Fruit fly (Drosophila melanogaster) whole organism, wandering third instar larva: Measurements from ENCODE around the gene Awh.

Experiments
- Abd-B ChIP-seq: fragments of >200 bp; optimal IDR thresholded peaks from 2 replicates; lab custom pipeline; 2017; ENCODE audit warnings: missing biosample characterization, missing genetic modification characterization
- CG32264 ChIP-seq: fragments of 200-800 bp; sonication (Bioruptor generic); optimal IDR thresholded peaks from 2 replicates; lab custom pipeline; 2016; ENCODE audit warnings: missing biosample characterization, missing genetic modification characterization
- CG9705 ChIP-seq: fragments of 200-800 bp; sonication (Bioruptor generic); optimal IDR thresholded peaks from 2 replicates; lab custom pipeline; 2018; ENCODE audit warnings: missing biosample characterization, mild to moderate bottlenecking, missing genetic modification characterization
- CrebA ChIP-seq: fragments of 200-800 bp; sonication (Bioruptor generic); optimal IDR thresholded peaks from 2 replicates; lab custom pipeline; 2016; ENCODE audit warnings: missing biosample characterization, mild to moderate bottlenecking, missing genetic modification characterization, borderline replicate concordance
- Dfd ChIP-seq: fragments of >200 bp; optimal IDR thresholded peaks from 2 replicates; lab custom pipeline; 2017; ENCODE audit warnings: missing biosample characterization, missing genetic modification characterization
- Dif ChIP-seq: fragments of 200-275, 200-300 bp; sonication (Bioruptor generic); optimal IDR thresholded peaks from 2 replicates; lab custom pipeline; 2018; ENCODE audit warnings: missing biosample characterization, missing genetic modification characterization; ENCODE audit not compliant: partially characterized antibody
- Hnf4 ChIP-seq: fragments of 200-800 bp; sonication (Bioruptor generic); optimal IDR thresholded peaks from 2 replicates; lab custom pipeline; 2016; ENCODE audit warnings: missing biosample characterization, mild to moderate bottlenecking, missing genetic modification characterization
- Hr78 ChIP-seq: fragments of >200 bp; optimal IDR thresholded peaks from 2 replicates; lab custom pipeline; 2017; ENCODE audit warnings: missing biosample characterization, missing genetic modification characterization
- Hr83 ChIP-seq: fragments of 200-300 bp; sonication (Bioruptor generic); optimal IDR thresholded peaks from 2 replicates; lab custom pipeline; 2016; ENCODE audit warnings: missing biosample characterization, mild to moderate bottlenecking, missing genetic modification characterization, moderate library complexity; ENCODE audit not compliant: poor library complexity, severe bottlenecking
- Jra ChIP-seq: sonication (Bioruptor generic); optimal IDR thresholded peaks from 2 replicates; lab custom pipeline; 2016; ENCODE audit warnings: missing biosample characterization, missing genetic modification characterization
- Myc ChIP-seq: fragments of >200 bp; optimal IDR thresholded peaks from 2 replicates; lab custom pipeline; 2017
- OdsH ChIP-seq: fragments of 200-800 bp; sonication (Bioruptor generic); optimal IDR thresholded peaks from 2 replicates; lab custom pipeline; 2016; ENCODE audit warnings: missing biosample characterization, mild to moderate bottlenecking, missing genetic modification characterization
- Rel ChIP-seq, 2 experiments: fragments of 200-800 bp; sonication (Bioruptor generic) in 1 of 2; optimal IDR thresholded peaks; 2 replicates in 1 of 2; 3 replicates in 1 of 2; lab custom pipeline; 2016 to 2019; ENCODE audit warnings: mild to moderate bottlenecking in 2 of 2, missing biosample characterization in 2 of 2, missing genetic modification characterization in 2 of 2, moderate library complexity in 1 of 2
- Vsx2 ChIP-seq: fragments of 200-300, 225-300 bp; sonication (Bioruptor generic); optimal IDR thresholded peaks from 2 replicates; lab custom pipeline; 2018; ENCODE audit warnings: missing biosample characterization, missing genetic modification characterization; ENCODE audit not compliant: partially characterized antibody
- br ChIP-seq: fragments of 200-800 bp; sonication (Bioruptor generic); optimal IDR thresholded peaks from 2 replicates; lab custom pipeline; 2016; ENCODE audit warnings: missing biosample characterization, missing genetic modification characterization
- brk ChIP-seq: fragments of 200-800 bp; sonication (Bioruptor generic); optimal IDR thresholded peaks from 2 replicates; lab custom pipeline; 2016; ENCODE audit warnings: missing biosample characterization, mild to moderate bottlenecking, missing genetic modification characterization
- dl ChIP-seq, 2 experiments: fragments of 175-275, 200-275 bp in 1 of 2; fragments of 200-275 bp in 1 of 2; sonication (Bioruptor generic); optimal IDR thresholded peaks; lab custom pipeline; 2018; ENCODE audit warnings: mild to moderate bottlenecking in 2 of 2, missing biosample characterization in 2 of 2, missing genetic modification characterization in 2 of 2, moderate library complexity in 2 of 2; ENCODE audit not compliant: partially characterized antibody in 2 of 2, insufficient read depth in 1 of 2
- dmrt93B ChIP-seq: fragments of 200-800 bp; sonication (Bioruptor generic); optimal IDR thresholded peaks from 2 replicates; lab custom pipeline; 2018; ENCODE audit warnings: missing biosample characterization, mild to moderate bottlenecking, missing genetic modification characterization
- dsf ChIP-seq: sonication (Bioruptor generic); optimal IDR thresholded peaks from 2 replicates; lab custom pipeline; 2016; ENCODE audit warnings: missing biosample characterization, missing genetic modification characterization, borderline replicate concordance
- foxo ChIP-seq, 2 experiments: fragments of 200-800 bp; sonication (Bioruptor generic); optimal IDR thresholded peaks; 2 replicates in 1 of 2; 3 replicates in 1 of 2; lab custom pipeline; 2016 to 2017; ENCODE audit warnings: missing biosample characterization in 2 of 2, missing genetic modification characterization in 2 of 2
- fru ChIP-seq: fragments of 200-800 bp; sonication (Bioruptor generic); optimal IDR thresholded peaks from 3 replicates; lab custom pipeline; 2016; ENCODE audit warnings: missing biosample characterization, mild to moderate bottlenecking, missing genetic modification characterization
- h ChIP-seq: fragments of 200-800 bp; sonication (Bioruptor generic); optimal IDR thresholded peaks from 3 replicates; lab custom pipeline; 2016; ENCODE audit warnings: missing biosample characterization, mild to moderate bottlenecking, missing genetic modification characterization
- jim ChIP-seq: fragments of 175-275, 200-325 bp; sonication (Bioruptor generic); optimal IDR thresholded peaks from 2 replicates; lab custom pipeline; 2016; ENCODE audit warnings: missing biosample characterization, mild to moderate bottlenecking, missing genetic modification characterization
- lola ChIP-seq: fragments of >200 bp; optimal IDR thresholded peaks from 2 replicates; lab custom pipeline; 2017; ENCODE audit warnings: missing biosample characterization, missing genetic modification characterization
- pan ChIP-seq: fragments of >200 bp; optimal IDR thresholded peaks from 2 replicates; lab custom pipeline; 2017
- rgr ChIP-seq: fragments of 200-800 bp; sonication (Bioruptor generic); optimal IDR thresholded peaks from 3 replicates; lab custom pipeline; 2016; ENCODE audit warnings: missing biosample characterization, mild to moderate bottlenecking, missing genetic modification characterization
- sv ChIP-seq: fragments of 200-800 bp; sonication (Bioruptor generic); optimal IDR thresholded peaks from 3 replicates; lab custom pipeline; 2016; ENCODE audit warnings: missing biosample characterization, missing genetic modification characterization
- tai ChIP-seq: sonication (Bioruptor generic); optimal IDR thresholded peaks from 2 replicates; lab custom pipeline; 2016; ENCODE audit warnings: missing biosample characterization, missing genetic modification characterization
- usp ChIP-seq: fragments of >200 bp; optimal IDR thresholded peaks from 2 replicates; lab custom pipeline; 2017; ENCODE audit warnings: missing biosample characterization, missing genetic modification characterization
- woc ChIP-seq: sonication (Bioruptor generic); optimal IDR thresholded peaks from 2 replicates; lab custom pipeline; 2016; ENCODE audit warnings: missing biosample characterization, mild to moderate bottlenecking, missing genetic modification characterization

Awh gene

dm6 chr3L:3845815-3846375 lies at the start of gene Awh:
Gene Awh, plus strand, starts transcription at chr3L:3846206.
- peak; percentile 93 for TF ChIP-seq Dif (GFP tag; lab: Kevin White, UChicago)
- TF ChIP-seq fru (GFP tag; lab: Kevin White, UChicago), result peak; percentile 14
- peak in 1 of 2 experiments; percentile 54 for TF ChIP-seq dl (GFP tag; optimal IDR thresholded peaks at IDR 0.05; lab: Kevin White, UChicago; ENCODE audit: insufficient read depth in 1 of 2, partially characterized antibody in 2 of 2)
- TF ChIP-seq Vsx2 (GFP tag; lab: Kevin White, UChicago), result peak; percentile 96
- TF ChIP-seq h (GFP tag; lab: Kevin White, UChicago), result peak; percentile 67
- peak; percentile 67 for TF ChIP-seq CrebA (GFP tag; lab: Kevin White, UChicago)
- TF ChIP-seq Abd-B, result no peak
- no peak for TF ChIP-seq br (GFP tag; lab: Kevin White, UChicago)
- no peak for TF ChIP-seq usp (GFP tag; lab: Kevin White, UChicago)
- peak; percentile 27 for TF ChIP-seq Jra (GFP tag; lab: Kevin White, UChicago)
- no peak for TF ChIP-seq OdsH (GFP tag; lab: Kevin White, UChicago)

DNA sequence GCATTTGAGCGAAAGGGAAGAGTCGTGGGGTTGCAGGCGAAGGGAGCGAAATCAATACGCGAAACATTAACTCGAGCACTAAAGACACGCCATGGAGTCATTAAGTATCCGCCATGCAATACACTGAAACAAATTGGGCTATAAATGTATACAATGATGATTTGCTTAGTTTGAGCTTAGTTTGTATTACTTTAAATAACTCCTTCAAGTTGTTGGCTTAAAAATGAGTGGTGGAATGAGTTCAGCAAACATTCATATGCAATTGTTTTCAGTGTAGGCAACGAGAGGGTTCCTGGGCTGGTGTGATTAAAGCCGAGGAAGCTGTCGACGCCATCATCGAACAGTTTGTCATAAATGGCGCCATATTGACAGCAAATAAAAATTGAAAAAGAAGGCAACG lies 48.3 kb upstream of the Awh start:
- TF ChIP-seq dl (GFP tag; optimal IDR thresholded peaks at IDR 0.05; lab: Kevin White, UChicago; ENCODE audit: insufficient read depth in 1 of 2, partially characterized antibody in 2 of 2), result no peak
- TF ChIP-seq foxo (GFP tag; optimal IDR thresholded peaks at IDR 0.05; lab: Kevin White, UChicago), result no peak
- no peak for TF ChIP-seq dmrt93B (GFP tag; lab: Kevin White, UChicago)
- TF ChIP-seq dsf (GFP tag; lab: Kevin White, UChicago), result no peak
- no peak for TF ChIP-seq Dfd (GFP tag; lab: Kevin White, UChicago)
- no peak for TF ChIP-seq sv (GFP tag; lab: Kevin White, UChicago)
- TF ChIP-seq Hr78, result no peak
- no peak for TF ChIP-seq CG9705 (GFP tag; lab: Kevin White, UChicago)
- TF ChIP-seq CrebA (GFP tag; lab: Kevin White, UChicago), result no peak
- no peak for TF ChIP-seq lola (GFP tag; lab: Kevin White, UChicago)
- TF ChIP-seq CG32264 (GFP tag; lab: Kevin White, UChicago), result no peak
- no peak for TF ChIP-seq OdsH (GFP tag; lab: Kevin White, UChicago)

DNA sequence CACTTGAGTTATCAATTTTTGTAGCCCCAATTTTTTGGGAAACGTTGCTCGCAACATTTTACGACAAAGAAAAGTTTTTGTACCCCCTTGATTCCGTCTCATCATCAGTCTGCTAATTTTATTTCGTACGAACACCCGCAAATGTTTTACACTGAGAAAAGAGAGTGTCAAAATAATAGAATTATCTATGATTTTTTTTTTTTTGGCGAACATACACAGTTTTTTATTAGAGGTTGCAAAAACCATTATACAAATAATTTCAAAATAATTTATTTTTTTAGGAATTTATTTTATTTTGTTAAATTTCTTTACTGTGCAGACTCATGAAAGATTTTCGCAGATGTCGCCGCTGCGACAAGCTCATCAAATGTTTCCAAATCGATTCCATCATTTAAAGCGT lies 47.5 kb upstream of the Awh start:
- TF ChIP-seq sv (GFP tag; lab: Kevin White, UChicago), result no peak
- TF ChIP-seq usp (GFP tag; lab: Kevin White, UChicago), result no peak
- TF ChIP-seq brk (GFP tag; lab: Kevin White, UChicago), result no peak
- no peak for TF ChIP-seq Dfd (GFP tag; lab: Kevin White, UChicago)
- TF ChIP-seq tai (GFP tag; lab: Kevin White, UChicago), result no peak
- no peak for TF ChIP-seq dmrt93B (GFP tag; lab: Kevin White, UChicago)

DNA sequence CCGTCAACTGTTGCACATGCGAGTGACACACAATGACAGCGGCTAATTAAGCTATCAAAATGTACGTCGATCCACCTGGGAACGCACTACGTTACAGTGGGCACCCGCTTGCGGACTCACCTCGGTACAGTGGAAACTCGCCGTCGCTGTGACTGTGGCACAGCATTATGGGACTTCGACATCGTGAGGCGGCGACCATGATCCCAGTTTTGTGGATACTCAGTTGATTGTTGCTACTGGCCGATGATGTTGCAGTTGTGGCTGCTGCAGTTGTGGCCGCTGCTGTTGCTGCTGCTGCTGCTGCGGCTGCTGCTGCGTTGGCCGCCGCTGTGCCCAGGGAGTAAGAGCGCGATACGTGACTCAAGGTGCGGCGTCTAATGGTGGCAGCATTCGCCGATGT lies 46.2 kb upstream of the Awh start:
- no peak for TF ChIP-seq Myc (lab: Kevin White, UChicago)
- TF ChIP-seq woc, result no peak
- TF ChIP-seq sv (GFP tag; lab: Kevin White, UChicago), result no peak
- no peak for TF ChIP-seq rgr (GFP tag; lab: Kevin White, UChicago)
- no peak for TF ChIP-seq CG32264 (GFP tag; lab: Kevin White, UChicago)

- TF ChIP-seq foxo (GFP tag; optimal IDR thresholded peaks at IDR 0.05; lab: Kevin White, UChicago) (no peak), Hnf4 (GFP tag; lab: Kevin White, UChicago) (no peak), CG32264 (GFP tag; lab: Kevin White, UChicago) (no peak), jim (GFP tag; lab: Kevin White, UChicago) (no peak), Myc (lab: Kevin White, UChicago) (no peak), Vsx2 (GFP tag; lab: Kevin White, UChicago) (no peak), dmrt93B (GFP tag; lab: Kevin White, UChicago) (no peak), dsf (GFP tag; lab: Kevin White, UChicago) (no peak), Hr78 (no peak), usp (GFP tag; lab: Kevin White, UChicago) (no peak), Abd-B (no peak), dl (GFP tag; optimal IDR thresholded peaks at IDR 0.05; lab: Kevin White, UChicago; ENCODE audit: insufficient read depth in 1 of 2, partially characterized antibody in 2 of 2) (no peak), Rel (GFP tag; optimal IDR thresholded peaks at IDR 0.05; lab: Kevin White, UChicago) (no peak), Rel (tag; optimal IDR thresholded peaks at IDR 0.05; lab: Kevin White, UChicago) (no peak), Hr83 (no peak), fru (GFP tag; lab: Kevin White, UChicago) (peak; percentile 8), h (GFP tag; lab: Kevin White, UChicago) (peak; percentile 2), pan (no peak)
- TF ChIP-seq, all 38 proteins: peak for 2
Measured at dm6 chr3L:3801343-3801742, 44.7 kb upstream of the Awh start.
